Worm (Caenorhabditis elegans) whole organism, young adult: Measurements from ENCODE around the gene str-250.

Source experiments
- B0019.2 ChIP-seq: fragments of 200-800 bp; sonication (Bioruptor generic); conservative IDR thresholded peaks from 2 replicates; pipeline ENCODE4 v1.3.6; 2022; ENCODE audit warnings: missing genetic modification reagents, missing genetic modification characterization, missing compliant biosample characterization
- C06A6.2 ChIP-seq: fragments of 200-800 bp; sonication (Bioruptor generic); conservative IDR thresholded peaks from 2 replicates; pipeline ENCODE4 v1.3.6; 2022; ENCODE audit warnings: missing genetic modification characterization, missing compliant biosample characterization
- F33H1.4 ChIP-seq: fragments of 200-800 bp; sonication (Bioruptor generic); IDR thresholded peaks from 2 replicates; pipeline ENCODE4 v1.3.6; 2022; ENCODE audit warnings: missing genetic modification reagents, missing genetic modification characterization, missing compliant biosample characterization
- F37B4.10 ChIP-seq: fragments of 200-800 bp; sonication (Bioruptor generic); IDR thresholded peaks from 2 replicates; pipeline ENCODE4 v1.3.6; 2022; ENCODE audit warnings: missing genetic modification characterization, missing compliant biosample characterization
- F39B2.1 ChIP-seq: fragments of 200-800 bp; sonication (Bioruptor generic); IDR thresholded peaks from 2 replicates; pipeline ENCODE4 v1.3.6; 2022; ENCODE audit warnings: missing genetic modification reagents, missing genetic modification characterization, missing compliant biosample characterization
- F49E8.2 ChIP-seq: sonication (generic microtip); optimal IDR thresholded peaks from 3 replicates; lab custom pipeline; 2017; ENCODE audit warnings: missing genetic modification characterization, mild to moderate bottlenecking, missing compliant biosample characterization, antibody characterized with exemption, moderate library complexity; ENCODE audit not compliant: insufficient read depth
- F55B11.4 ChIP-seq: sonication (generic microtip); optimal IDR thresholded peaks from 2 replicates; lab custom pipeline; 2016; ENCODE audit warnings: missing compliant biosample characterization, missing genetic modification characterization, borderline replicate concordance; ENCODE audit not compliant: insufficient read depth
- F57C9.4 ChIP-seq: sonication (generic microtip); optimal IDR thresholded peaks from 2 replicates; lab custom pipeline; 2017; ENCODE audit warnings: mild to moderate bottlenecking, missing genetic modification characterization, missing compliant biosample characterization
- T26A5.8 ChIP-seq: sonication (generic microtip); optimal IDR thresholded peaks from 2 replicates; lab custom pipeline; 2016; ENCODE audit warnings: missing genetic modification characterization, missing compliant biosample characterization
- Y53F4B.3 ChIP-seq: fragments of 200-800 bp; sonication (Bioruptor generic); IDR thresholded peaks from 2 replicates; pipeline ENCODE4 v1.3.6; 2022; ENCODE audit warnings: missing genetic modification reagents, missing genetic modification characterization, missing compliant biosample characterization
- Y67H2A.10 ChIP-seq: fragments of 200-800 bp; sonication (Bioruptor generic); conservative IDR thresholded peaks from 2 replicates; pipeline ENCODE4 v1.3.6; 2022; ENCODE audit warnings: missing genetic modification reagents, missing genetic modification characterization, missing compliant biosample characterization
- Y79H2A.3 ChIP-seq: fragments of 200-800 bp; sonication (Bioruptor generic); conservative IDR thresholded peaks from 2 replicates; pipeline ENCODE4 v1.3.6; 2022; ENCODE audit warnings: missing genetic modification reagents, missing genetic modification characterization, missing compliant biosample characterization
- Y95B8A.8 ChIP-seq: fragments of 200-800 bp; sonication (Bioruptor generic); IDR thresholded peaks from 2 replicates; pipeline ENCODE4 v1.3.6; 2022; ENCODE audit warnings: missing genetic modification reagents, missing genetic modification characterization, missing compliant biosample characterization
- akir-1 ChIP-seq: fragments of 200-800 bp; sonication (Bioruptor generic); optimal IDR thresholded peaks from 2 replicates; lab custom pipeline; 2018; ENCODE audit warnings: mild to moderate bottlenecking, missing genetic modification characterization, moderate library complexity, missing compliant biosample characterization
- atf-7 ChIP-seq: sonication (generic microtip); optimal IDR thresholded peaks from 2 replicates; lab custom pipeline; 2017; ENCODE audit warnings: mild to moderate bottlenecking, missing genetic modification characterization, missing compliant biosample characterization
- athp-1 ChIP-seq: sonication (generic microtip); optimal IDR thresholded peaks from 2 replicates; lab custom pipeline; 2017; ENCODE audit warnings: mild to moderate bottlenecking, missing genetic modification characterization, missing compliant biosample characterization
- attf-6 ChIP-seq: fragments of 200-800 bp; sonication (Bioruptor generic); IDR thresholded peaks from 2 replicates; pipeline ENCODE4 v1.3.6; 2022; ENCODE audit warnings: missing genetic modification reagents, missing genetic modification characterization, missing compliant biosample characterization
- bed-1 ChIP-seq: fragments of 200-800 bp; sonication (Bioruptor generic); IDR thresholded peaks from 2 replicates; pipeline ENCODE4 v1.3.6; 2022; ENCODE audit warnings: missing genetic modification reagents, missing genetic modification characterization, missing compliant biosample characterization
- bed-2 ChIP-seq: fragments of 200-800 bp; sonication (Bioruptor generic); IDR thresholded peaks from 2 replicates; pipeline ENCODE4 v1.3.6; 2022; ENCODE audit warnings: missing genetic modification reagents, missing genetic modification characterization, missing compliant biosample characterization
- ceh-100 ChIP-seq: fragments of 200-800 bp; sonication (Bioruptor generic); IDR thresholded peaks from 2 replicates; pipeline ENCODE4 v1.3.6; 2022; ENCODE audit warnings: missing genetic modification reagents, missing genetic modification characterization, missing compliant biosample characterization
- ceh-27 ChIP-seq: fragments of 200-800 bp; sonication (Bioruptor generic); optimal IDR thresholded peaks from 2 replicates; lab custom pipeline; 2018; ENCODE audit warnings: mild to moderate bottlenecking, missing genetic modification characterization, moderate library complexity, missing compliant biosample characterization
- ceh-58 ChIP-seq: fragments of 200-800 bp; sonication (Bioruptor generic); IDR thresholded peaks from 2 replicates; pipeline ENCODE4 v1.3.6; 2022; ENCODE audit warnings: missing genetic modification characterization, missing compliant biosample characterization
- dpff-1 ChIP-seq: sonication (generic microtip); optimal IDR thresholded peaks from 2 replicates; lab custom pipeline; 2017; ENCODE audit warnings: mild to moderate bottlenecking, missing genetic modification characterization, missing compliant biosample characterization
- dpl-1 ChIP-seq: fragments of 150-350 bp; optimal IDR thresholded peaks from 2 replicates; lab custom pipeline; 2014; ENCODE audit warnings: missing biosample characterization, missing genetic modification reagents, missing genetic modification characterization
- efl-1 ChIP-seq: fragments of 150-350 bp; optimal IDR thresholded peaks from 2 replicates; lab custom pipeline; 2014; ENCODE audit warnings: missing biosample characterization, missing genetic modification reagents, missing genetic modification characterization
- egrh-3 ChIP-seq: fragments of 200-800 bp; sonication (Bioruptor generic); IDR thresholded peaks from 2 replicates; pipeline ENCODE4 v1.3.6; 2022; ENCODE audit warnings: missing genetic modification reagents, missing genetic modification characterization, missing compliant biosample characterization
- ekl-4 ChIP-seq: fragments of 200-800 bp; sonication (Bioruptor generic); IDR thresholded peaks from 2 replicates; pipeline ENCODE4 v1.3.6; 2022; ENCODE audit warnings: missing genetic modification reagents, missing genetic modification characterization, missing compliant biosample characterization
- lin-35 ChIP-seq, 3 experiments: fragments of 150-350 bp in 2 of 3; sonication (generic microtip) in 1 of 3; optimal IDR thresholded peaks; 2 replicates each; lab custom pipeline; 2014 to 2018; ENCODE audit warnings: missing biosample characterization in 3 of 3, missing genetic modification characterization in 3 of 3, missing genetic modification reagents in 3 of 3
- lsl-1 ChIP-seq: fragments of 200-800 bp; sonication (Bioruptor generic); optimal IDR thresholded peaks from 2 replicates; lab custom pipeline; 2018; ENCODE audit warnings: mild to moderate bottlenecking, missing genetic modification characterization, moderate library complexity, missing compliant biosample characterization
- madf-6 ChIP-seq: fragments of 200-800 bp; sonication (Bioruptor generic); IDR thresholded peaks from 2 replicates; pipeline ENCODE4 v1.3.6; 2022; ENCODE audit warnings: missing genetic modification reagents, missing genetic modification characterization, missing compliant biosample characterization
- nhr-179 ChIP-seq: sonication (generic microtip); optimal IDR thresholded peaks from 2 replicates; lab custom pipeline; 2016; ENCODE audit warnings: mild to moderate bottlenecking, missing genetic modification characterization, missing compliant biosample characterization
- rcor-1 ChIP-seq: fragments of 200-800 bp; sonication (Bioruptor generic); IDR thresholded peaks from 2 replicates; pipeline ENCODE4 v1.3.6; 2022; ENCODE audit warnings: missing genetic modification reagents, missing genetic modification characterization, missing compliant biosample characterization
- repo-1 ChIP-seq: sonication (generic microtip); optimal IDR thresholded peaks from 2 replicates; lab custom pipeline; 2017; ENCODE audit warnings: mild to moderate bottlenecking, missing genetic modification characterization, missing compliant biosample characterization
- rpc-1 ChIP-seq, 2 experiments: fragments of 150-350 bp in 1 of 2; sonication (generic microtip) in 1 of 2; optimal IDR thresholded peaks; 2 replicates each; lab custom pipeline; 2014 to 2018; ENCODE audit warnings: missing biosample characterization in 1 of 2, missing genetic modification characterization in 1 of 2, missing genetic modification reagents in 1 of 2, missing genotype in 1 of 2
- sdz-38 ChIP-seq: sonication (generic microtip); optimal IDR thresholded peaks from 2 replicates; lab custom pipeline; 2016; ENCODE audit warnings: missing genotype, missing genetic modification characterization, missing compliant biosample characterization
- snpc-4 ChIP-seq, 5 experiments: fragments of 150-350 bp in 1 of 5; sonication (generic microtip) in 4 of 5; optimal IDR thresholded peaks; 2 replicates each; lab custom pipeline; 2014 to 2018; ENCODE audit warnings: missing genetic modification characterization in 5 of 5, missing biosample characterization in 3 of 5, antibody characterized with exemption in 2 of 5, mild to moderate bottlenecking in 2 of 5, missing compliant biosample characterization in 2 of 5, missing genotype in 2 of 5, moderate library complexity in 2 of 5, missing genetic modification reagents in 1 of 5
- sptf-2 ChIP-seq: fragments of 200-800 bp; sonication (Bioruptor generic); optimal IDR thresholded peaks from 2 replicates; lab custom pipeline; 2018; ENCODE audit warnings: mild to moderate bottlenecking, missing genetic modification characterization, missing compliant biosample characterization
- tbp1 ChIP-seq: fragments of 200-800 bp; sonication (Bioruptor generic); optimal IDR thresholded peaks from 2 replicates; lab custom pipeline; 2018; ENCODE audit warnings: mild to moderate bottlenecking, missing genetic modification characterization, missing compliant biosample characterization
- tbx-9 ChIP-seq: sonication (generic microtip); optimal IDR thresholded peaks from 2 replicates; lab custom pipeline; 2016; ENCODE audit warnings: borderline replicate concordance, missing genetic modification characterization, inconsistent platforms, missing compliant biosample characterization
- xnd-1 ChIP-seq: sonication (generic microtip); optimal IDR thresholded peaks from 2 replicates; lab custom pipeline; 2016; ENCODE audit warnings: missing genotype, missing genetic modification reagents, missing genetic modification characterization, missing compliant biosample characterization
- ztf-18 ChIP-seq: sonication (generic microtip); optimal IDR thresholded peaks from 2 replicates; lab custom pipeline; 2016; ENCODE audit warnings: missing genotype, mild to moderate bottlenecking, missing genetic modification characterization, missing compliant biosample characterization
- ztf-26 ChIP-seq: sonication (generic microtip); optimal IDR thresholded peaks from 2 replicates; lab custom pipeline; 2017; ENCODE audit warnings: missing genetic modification characterization, missing compliant biosample characterization

Gene str-250

ce11 chrV:13918341-13918740 is at the start of gene str-250:
TSS of gene str-250 (plus strand) at chrV:13918641.
- TF ChIP-seq tbx-9 (tag; lab: Kevin White, UChicago), result no peak
- TF ChIP-seq atf-7 (tag; lab: Kevin White, UChicago), result no peak
- no peak for TF ChIP-seq F37B4.10 (GFP tag; lab: Robert Waterston, UW)
- no peak for TF ChIP-seq tbp1 (GFP tag; lab: Kevin White, UChicago)
- TF ChIP-seq ekl-4 (GFP tag; lab: Robert Waterston, UW), result no peak
- no peak for TF ChIP-seq F57C9.4 (tag; lab: Kevin White, UChicago)
- TF ChIP-seq ztf-26 (tag; lab: Kevin White, UChicago), result no peak
- no peak for TF ChIP-seq madf-6 (GFP tag; lab: Robert Waterston, UW)
- no peak for TF ChIP-seq ceh-27 (GFP tag; lab: Kevin White, UChicago)
- TF ChIP-seq athp-1 (tag; lab: Kevin White, UChicago), result no peak

- TF ChIP-seq ceh-27 (GFP tag; lab: Kevin White, UChicago) (peak; percentile 10), egrh-3 (GFP tag; lab: Robert Waterston, UW) (peak; percentile 76; the same call in 1 of the 2 replicates)
Measured at ce11 chrV:13868886-13869285, 49.6 kb upstream of the str-250 start.

ce11 chrV:13869551-13869950 is 48.9 kb upstream of the str-250 start:
- TF ChIP-seq lin-35 (GFP tag; optimal IDR thresholded peaks at IDR 0.05; lab: Kevin White, UChicago) (no peak), attf-6 (GFP tag; lab: Robert Waterston, UW) (no peak), F37B4.10 (GFP tag; lab: Robert Waterston, UW) (no peak), Y67H2A.10 (GFP tag; lab: Robert Waterston, UW) (no peak), C06A6.2 (GFP tag; lab: Robert Waterston, UW) (no peak), dpff-1 (tag; lab: Kevin White, UChicago) (no peak), rpc-1 (optimal IDR thresholded peaks at IDR 0.05; lab: Kevin White, UChicago) (no peak), rpc-1 (tag; optimal IDR thresholded peaks at IDR 0.05; lab: Kevin White, UChicago) (no peak), lsl-1 (GFP tag; lab: Kevin White, UChicago) (no peak), efl-1 (GFP tag; lab: Kevin White, UChicago) (no peak), ztf-18 (tag; lab: Kevin White, UChicago) (no peak), dpl-1 (GFP tag; lab: Kevin White, UChicago) (no peak), bed-1 (GFP tag; lab: Robert Waterston, UW) (no peak), bed-2 (GFP tag; lab: Robert Waterston, UW) (no peak), sptf-2 (no peak), T26A5.8 (tag; lab: Kevin White, UChicago) (no peak), F55B11.4 (tag; lab: Kevin White, UChicago) (no peak), akir-1 (GFP tag; lab: Kevin White, UChicago) (no peak), nhr-179 (tag; lab: Kevin White, UChicago) (no peak), F39B2.1 (GFP tag; lab: Robert Waterston, UW) (no peak)
- TF ChIP-seq, all 124 proteins: peak for 0

- TF ChIP-seq F33H1.4 (no peak), repo-1 (no peak)
Measured at ce11 chrV:13872895-13873294, 45.5 kb upstream of the str-250 start, which contains the start of gene cpt-5. TSS of gene cpt-5 (plus strand) at chrV:13873195.

- TF ChIP-seq Y53F4B.3 (GFP tag; lab: Robert Waterston, UW) (no peak), xnd-1 (tag; lab: Kevin White, UChicago) (no peak), Y95B8A.8 (GFP tag; lab: Robert Waterston, UW) (no peak), F57C9.4 (tag; lab: Kevin White, UChicago) (no peak), Y79H2A.3 (GFP tag; lab: Robert Waterston, UW) (no peak), sdz-38 (no peak), snpc-4 (GFP tag; optimal IDR thresholded peaks at IDR 0.05; lab: Kevin White, UChicago) (no peak), snpc-4 (tag; optimal IDR thresholded peaks at IDR 0.05; lab: Kevin White, UChicago) (no peak), B0019.2 (GFP tag; lab: Robert Waterston, UW) (no peak), ceh-100 (GFP tag; lab: Robert Waterston, UW) (no peak), atf-7 (tag; lab: Kevin White, UChicago) (no peak), rcor-1 (no peak), ceh-58 (GFP tag; lab: Robert Waterston, UW) (no peak), F49E8.2 (tag; lab: Kevin White, UChicago) (no peak)
Measured at ce11 chrV:13873323-13873722, 45.1 kb upstream of the str-250 start.
